Worm (Caenorhabditis elegans) whole organism, young adult: Measurements from ENCODE around the gene lgc-48.

Experiments used
- C06A6.2 ChIP-seq: fragments of 200-800 bp; sonication (Bioruptor generic); conservative IDR thresholded peaks from 2 replicates; pipeline ENCODE4 v1.3.6; 2022; ENCODE audit warnings: missing genetic modification characterization, missing compliant biosample characterization
- D2030.7 ChIP-seq: fragments of 200-800 bp; sonication (Bioruptor generic); IDR thresholded peaks from 2 replicates; pipeline ENCODE4 v1.3.6; 2022; ENCODE audit warnings: missing genetic modification reagents, missing genetic modification characterization, missing compliant biosample characterization
- F22D6.2 ChIP-seq: sonication (generic microtip); optimal IDR thresholded peaks from 2 replicates; lab custom pipeline; 2016; ENCODE audit warnings: mild to moderate bottlenecking, missing genetic modification characterization, missing compliant biosample characterization
- F23B12.7 ChIP-seq: sonication (generic microtip); optimal IDR thresholded peaks from 2 replicates; lab custom pipeline; 2017; ENCODE audit warnings: missing genetic modification characterization, mild to moderate bottlenecking, missing compliant biosample characterization, antibody characterized with exemption, moderate library complexity; ENCODE audit not compliant: insufficient read depth
- F33H1.4 ChIP-seq: fragments of 200-800 bp; sonication (Bioruptor generic); IDR thresholded peaks from 2 replicates; pipeline ENCODE4 v1.3.6; 2022; ENCODE audit warnings: missing genetic modification reagents, missing genetic modification characterization, missing compliant biosample characterization
- F55B11.4 ChIP-seq: sonication (generic microtip); optimal IDR thresholded peaks from 2 replicates; lab custom pipeline; 2016; ENCODE audit warnings: missing compliant biosample characterization, missing genetic modification characterization, borderline replicate concordance; ENCODE audit not compliant: insufficient read depth
- F57C9.4 ChIP-seq: sonication (generic microtip); optimal IDR thresholded peaks from 2 replicates; lab custom pipeline; 2017; ENCODE audit warnings: mild to moderate bottlenecking, missing genetic modification characterization, missing compliant biosample characterization
- Y53F4B.3 ChIP-seq: fragments of 200-800 bp; sonication (Bioruptor generic); IDR thresholded peaks from 2 replicates; pipeline ENCODE4 v1.3.6; 2022; ENCODE audit warnings: missing genetic modification reagents, missing genetic modification characterization, missing compliant biosample characterization
- Y95B8A.8 ChIP-seq: fragments of 200-800 bp; sonication (Bioruptor generic); IDR thresholded peaks from 2 replicates; pipeline ENCODE4 v1.3.6; 2022; ENCODE audit warnings: missing genetic modification reagents, missing genetic modification characterization, missing compliant biosample characterization
- attf-3 ChIP-seq: fragments of 200-800 bp; sonication (Bioruptor generic); conservative IDR thresholded peaks from 2 replicates; pipeline ENCODE4 v1.3.6; 2022; ENCODE audit warnings: missing genetic modification reagents, missing genetic modification characterization, missing compliant biosample characterization
- attf-5 ChIP-seq: fragments of 200-800 bp; sonication (Bioruptor generic); optimal IDR thresholded peaks from 2 replicates; lab custom pipeline; 2018; ENCODE audit warnings: mild to moderate bottlenecking, missing genetic modification characterization, missing compliant biosample characterization
- attf-6 ChIP-seq: fragments of 200-800 bp; sonication (Bioruptor generic); IDR thresholded peaks from 2 replicates; pipeline ENCODE4 v1.3.6; 2022; ENCODE audit warnings: missing genetic modification reagents, missing genetic modification characterization, missing compliant biosample characterization
- bed-2 ChIP-seq: fragments of 200-800 bp; sonication (Bioruptor generic); IDR thresholded peaks from 2 replicates; pipeline ENCODE4 v1.3.6; 2022; ENCODE audit warnings: missing genetic modification reagents, missing genetic modification characterization, missing compliant biosample characterization
- ceh-100 ChIP-seq: fragments of 200-800 bp; sonication (Bioruptor generic); IDR thresholded peaks from 2 replicates; pipeline ENCODE4 v1.3.6; 2022; ENCODE audit warnings: missing genetic modification reagents, missing genetic modification characterization, missing compliant biosample characterization
- die-1 ChIP-seq: sonication (generic microtip); optimal IDR thresholded peaks from 2 replicates; lab custom pipeline; 2016; ENCODE audit warnings: missing genotype, mild to moderate bottlenecking, missing genetic modification characterization, missing compliant biosample characterization
- dpff-1 ChIP-seq: sonication (generic microtip); optimal IDR thresholded peaks from 2 replicates; lab custom pipeline; 2017; ENCODE audit warnings: mild to moderate bottlenecking, missing genetic modification characterization, missing compliant biosample characterization
- ekl-4 ChIP-seq: fragments of 200-800 bp; sonication (Bioruptor generic); IDR thresholded peaks from 2 replicates; pipeline ENCODE4 v1.3.6; 2022; ENCODE audit warnings: missing genetic modification reagents, missing genetic modification characterization, missing compliant biosample characterization
- fkh-3 ChIP-seq: sonication (generic microtip); optimal IDR thresholded peaks from 2 replicates; lab custom pipeline; 2016; ENCODE audit warnings: mild to moderate bottlenecking, missing genetic modification characterization, missing compliant biosample characterization
- him-1 ChIP-seq: sonication (generic microtip); optimal IDR thresholded peaks from 2 replicates; lab custom pipeline; 2016; ENCODE audit warnings: missing genotype, missing genetic modification reagents, missing genetic modification characterization, missing compliant biosample characterization
- lin-26 ChIP-seq: fragments of 200-800 bp; sonication (Bioruptor generic); IDR thresholded peaks from 2 replicates; pipeline ENCODE4 v1.3.6; 2022; ENCODE audit warnings: missing genetic modification reagents, missing genetic modification characterization, missing compliant biosample characterization
- lir-1 ChIP-seq: fragments of 200-800 bp; sonication (Bioruptor generic); conservative IDR thresholded peaks from 2 replicates; pipeline ENCODE4 v1.3.6; 2022; ENCODE audit warnings: missing genetic modification reagents, missing genetic modification characterization, missing compliant biosample characterization
- lsy-27 ChIP-seq: sonication (generic microtip); optimal IDR thresholded peaks from 2 replicates; lab custom pipeline; 2017; ENCODE audit warnings: missing genetic modification characterization, mild to moderate bottlenecking, missing compliant biosample characterization, antibody characterized with exemption, missing genotype, borderline replicate concordance; ENCODE audit not compliant: insufficient read depth
- madf-10 ChIP-seq: sonication (generic microtip); optimal IDR thresholded peaks from 2 replicates; lab custom pipeline; 2016; ENCODE audit warnings: mild to moderate bottlenecking, missing genetic modification characterization, missing compliant biosample characterization
- madf-3 ChIP-seq: fragments of 200-800 bp; sonication (Bioruptor generic); IDR thresholded peaks from 2 replicates; pipeline ENCODE4 v1.3.6; 2022; ENCODE audit warnings: missing genetic modification reagents, missing genetic modification characterization, missing compliant biosample characterization
- mxl-1 ChIP-seq: sonication (generic microtip); optimal IDR thresholded peaks from 2 replicates; lab custom pipeline; 2016; ENCODE audit warnings: missing genetic modification characterization, missing compliant biosample characterization
- nfya-2 ChIP-seq: fragments of 200-800 bp; sonication (Bioruptor generic); IDR thresholded peaks from 2 replicates; pipeline ENCODE4 v1.3.6; 2022; ENCODE audit warnings: missing genetic modification reagents, missing genetic modification characterization, missing compliant biosample characterization
- nhr-80 ChIP-seq: sonication (generic microtip); optimal IDR thresholded peaks from 2 replicates; lab custom pipeline; 2016; ENCODE audit warnings: missing genetic modification characterization, missing compliant biosample characterization
- pha-4 ChIP-seq: fragments of 150-350 bp; sonication (generic microtip); optimal IDR thresholded peaks from 2 replicates; lab custom pipeline; 2014; ENCODE audit warnings: missing biosample characterization, missing genetic modification reagents, missing genetic modification characterization
- rcor-1 ChIP-seq: fragments of 200-800 bp; sonication (Bioruptor generic); IDR thresholded peaks from 2 replicates; pipeline ENCODE4 v1.3.6; 2022; ENCODE audit warnings: missing genetic modification reagents, missing genetic modification characterization, missing compliant biosample characterization
- tbx-9 ChIP-seq: sonication (generic microtip); optimal IDR thresholded peaks from 2 replicates; lab custom pipeline; 2016; ENCODE audit warnings: borderline replicate concordance, missing genetic modification characterization, inconsistent platforms, missing compliant biosample characterization
- unc-62 ChIP-seq: fragments of 150-350 bp; optimal IDR thresholded peaks from 2 replicates; lab custom pipeline; 2014; ENCODE audit warnings: missing biosample characterization, missing genetic modification reagents, missing genetic modification characterization
- ztf-25 ChIP-seq: fragments of 200-800 bp; sonication (Bioruptor generic); IDR thresholded peaks from 2 replicates; pipeline ENCODE4 v1.3.6; 2022; ENCODE audit warnings: missing genetic modification reagents, missing genetic modification characterization, missing compliant biosample characterization
- ztf-28 ChIP-seq: fragments of 200-800 bp; sonication (Bioruptor generic); IDR thresholded peaks from 2 replicates; pipeline ENCODE4 v1.3.6; 2022; ENCODE audit warnings: missing genetic modification reagents, missing genetic modification characterization, missing compliant biosample characterization
- ztf-6 ChIP-seq: fragments of 200-800 bp; sonication (Bioruptor generic); IDR thresholded peaks from 2 replicates; pipeline ENCODE4 v1.3.6; 2022; ENCODE audit warnings: missing genetic modification reagents, missing genetic modification characterization, missing compliant biosample characterization

The lgc-48 gene

DNA sequence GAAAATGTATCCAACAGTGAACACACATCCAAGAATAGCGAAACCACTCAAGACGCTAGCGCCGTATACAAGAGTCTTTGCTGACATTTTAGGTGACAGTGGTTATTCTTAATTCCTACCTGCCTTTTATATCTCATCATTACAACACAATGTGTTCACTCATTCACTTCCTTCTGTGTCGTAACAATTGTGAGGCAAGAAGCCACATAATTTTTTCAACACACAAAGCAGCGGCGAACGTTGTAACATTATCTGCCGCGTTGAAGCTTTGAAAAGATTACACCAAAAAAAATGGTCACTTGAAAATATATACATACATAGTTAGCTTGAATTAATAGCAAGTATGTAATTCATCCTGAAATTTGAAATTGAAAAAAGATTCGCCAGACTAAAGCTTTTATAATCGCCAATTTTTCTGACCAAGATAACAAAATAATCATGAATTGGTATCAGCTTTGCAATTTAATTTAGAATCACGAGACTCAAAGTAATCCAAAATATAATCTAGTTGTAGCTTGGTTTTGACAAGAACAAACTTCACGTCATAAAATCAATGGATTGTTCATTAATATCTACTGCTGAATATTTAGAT is 22.0 kb upstream of the lgc-48 start, which contains the start of the genes col-161 and srh-18:
Gene col-161 (minus strand): TSS at position 101 of the 592 bp plus-strand sequence.
Gene srh-18 (plus strand): TSS at position 542 of the 592 bp plus-strand sequence.
- TF ChIP-seq fkh-3 (tag; lab: Kevin White, UChicago), result no peak
- no peak for TF ChIP-seq F57C9.4
- no peak for TF ChIP-seq attf-5 (GFP tag; lab: Kevin White, UChicago)
- no peak for TF ChIP-seq ztf-28
- TF ChIP-seq unc-62, result no peak
- no peak for TF ChIP-seq nfya-2 (GFP tag; lab: Robert Waterston, UW)
- TF ChIP-seq madf-3, result no peak
- TF ChIP-seq him-1 (tag; lab: Kevin White, UChicago), result no peak
- TF ChIP-seq attf-3 (GFP tag; lab: Robert Waterston, UW), result no peak
- TF ChIP-seq attf-6 (GFP tag; lab: Robert Waterston, UW), result no peak
- TF ChIP-seq F23B12.7 (tag; lab: Kevin White, UChicago), result no peak
- TF ChIP-seq F55B11.4, result no peak
- TF ChIP-seq bed-2 (GFP tag; lab: Robert Waterston, UW), result no peak
- no peak for TF ChIP-seq ceh-100
- no peak for TF ChIP-seq ekl-4 (GFP tag; lab: Robert Waterston, UW)
- no peak for TF ChIP-seq madf-10 (tag; lab: Kevin White, UChicago)
- no peak for TF ChIP-seq ztf-25 (GFP tag; lab: Robert Waterston, UW)
- TF ChIP-seq, all 124 proteins: peak for 0

DNA sequence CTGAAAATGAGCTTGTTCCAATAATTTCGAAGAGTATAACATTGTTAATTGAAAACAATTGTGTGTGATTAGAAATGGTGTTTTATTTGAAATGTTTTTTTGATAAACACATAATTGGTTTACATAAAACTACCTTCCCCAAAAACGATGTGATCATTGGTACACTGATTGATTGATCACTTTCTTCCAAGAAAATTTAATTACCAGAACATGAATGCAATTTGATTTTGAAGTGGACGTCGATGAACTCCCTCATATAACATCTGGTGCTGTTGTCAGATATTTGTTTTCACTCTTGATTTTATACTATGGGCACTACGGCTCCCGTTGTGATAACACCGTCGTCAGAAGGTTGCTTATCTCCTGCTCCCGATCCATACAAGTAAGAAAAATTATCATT is 19.4 kb upstream of the lgc-48 start, which contains the start of gene srh-15:
Gene srh-15 (plus strand): TSS at position 301 of the 400 bp plus-strand sequence.
- TF ChIP-seq die-1 (tag; lab: Kevin White, UChicago), result no peak
- no peak for TF ChIP-seq C06A6.2 (GFP tag; lab: Robert Waterston, UW)
- no peak for TF ChIP-seq attf-6 (GFP tag; lab: Robert Waterston, UW)
- TF ChIP-seq tbx-9 (tag; lab: Kevin White, UChicago), result no peak
- no peak for TF ChIP-seq rcor-1 (GFP tag; lab: Robert Waterston, UW)
- TF ChIP-seq mxl-1 (tag; lab: Kevin White, UChicago), result no peak

DNA sequence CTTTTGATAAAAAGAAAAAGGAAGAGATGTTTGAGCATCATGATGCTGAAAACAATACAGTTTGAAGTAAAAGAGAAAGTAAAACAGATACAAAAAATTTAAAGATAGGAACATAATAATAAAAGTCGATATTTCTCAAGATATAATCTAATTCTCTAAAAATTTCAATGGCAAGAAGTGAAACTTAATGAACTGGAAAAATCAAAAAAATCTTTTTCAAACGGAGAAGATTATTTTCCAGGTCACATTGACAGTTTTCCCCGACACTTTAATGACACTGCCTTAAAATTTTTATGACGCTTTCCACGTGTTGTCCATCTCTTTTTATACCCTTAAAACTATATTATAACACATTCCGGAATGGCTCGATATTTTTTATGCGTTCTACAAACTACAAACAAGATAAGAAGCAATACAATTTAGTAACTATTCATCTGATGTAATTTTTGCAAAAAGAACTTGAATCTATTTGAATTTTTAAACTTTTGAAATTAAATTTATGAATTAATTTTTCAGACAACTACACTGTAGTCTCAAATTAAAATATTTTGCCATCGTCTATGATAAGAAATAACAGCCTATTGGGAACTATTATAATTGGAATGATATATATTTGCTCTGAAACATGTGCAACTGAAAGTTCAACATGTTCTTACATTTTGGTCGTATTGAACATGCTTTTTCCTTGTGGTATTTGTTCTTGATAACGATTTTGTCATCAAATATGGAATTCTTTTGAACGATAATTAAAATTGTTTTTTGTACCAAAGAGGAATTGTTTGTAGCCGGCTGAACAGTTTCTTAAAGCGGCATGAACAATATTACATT is 14.9 kb upstream of the lgc-48 start, which contains the start of gene C50B6.7:
Gene C50B6.7 (minus strand): TSS at position 51 of the 828 bp plus-strand sequence.
- TF ChIP-seq F33H1.4 (GFP tag; lab: Robert Waterston, UW) (no peak), nhr-80 (peak; percentile 32)

DNA sequence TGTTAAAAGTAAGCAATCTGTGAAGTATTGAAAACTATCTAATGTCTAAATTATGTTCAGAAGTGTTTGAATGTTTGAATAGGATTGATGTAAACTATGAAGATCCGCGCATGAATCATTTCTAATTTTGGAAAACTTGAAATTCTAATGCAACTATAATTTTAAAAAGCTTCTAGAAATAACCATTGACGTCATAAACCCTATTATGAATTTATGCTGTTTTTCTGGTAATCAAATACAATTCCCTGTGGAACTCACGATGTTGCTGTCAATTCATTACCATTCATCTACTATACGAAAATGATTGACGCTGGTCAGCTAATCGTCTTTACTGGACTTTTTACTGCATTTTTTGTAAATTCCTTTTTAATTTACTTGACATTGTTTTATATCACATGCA is 12.6 kb upstream of the lgc-48 start, which contains the start of gene str-37:
Gene str-37 (plus strand): TSS at position 301 of the 400 bp plus-strand sequence.
- TF ChIP-seq Y53F4B.3 (GFP tag; lab: Robert Waterston, UW) (no peak), lir-1 (no peak), lsy-27 (tag; lab: Kevin White, UChicago) (no peak)

DNA sequence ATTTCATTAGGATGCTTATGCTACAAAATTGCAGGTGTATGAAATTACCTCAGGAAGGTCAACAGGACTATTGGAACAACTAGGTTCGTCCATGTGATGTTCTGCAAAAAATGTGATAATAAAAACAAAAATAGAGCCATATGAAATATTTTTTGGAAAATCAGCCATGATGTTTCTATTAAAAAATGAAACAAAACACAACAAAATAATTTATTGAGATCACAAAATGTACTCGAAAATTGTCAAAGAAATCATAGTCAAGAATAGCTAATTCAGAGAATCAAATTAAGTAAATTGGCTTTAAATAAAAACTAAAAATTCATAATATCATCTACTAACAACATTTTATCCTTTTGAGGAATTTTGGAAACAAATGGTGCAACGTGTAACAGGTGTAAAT is 9.1 kb upstream of the lgc-48 start, which contains the start of gene nhr-129:
Gene nhr-129 (minus strand): TSS at position 101 of the 400 bp plus-strand sequence.
- TF ChIP-seq F22D6.2 (no peak), D2030.7 (GFP tag; lab: Robert Waterston, UW) (no peak), Y95B8A.8 (GFP tag; lab: Robert Waterston, UW) (no peak), him-1 (tag; lab: Kevin White, UChicago) (no peak), dpff-1 (tag; lab: Kevin White, UChicago) (no peak), pha-4 (tag; lab: Kevin White, UChicago) (no peak), lin-26 (no peak), ztf-6 (GFP tag; lab: Robert Waterston, UW) (no peak)
- TF ChIP-seq, all 124 proteins: peak for 0
